Worm (Caenorhabditis elegans): ENCODE data around the gene W07G1.1.

Gene W07G1.1

ce11 chrII:13966242-13966641 is 26.8 kb upstream of the W07G1.1 start, which contains the start of gene W07G1.7:
W07G1.7 (minus strand) TSS chrII:13966342.
- no peak for TF ChIP-seq ceh-13 (GFP tag; optimal IDR thresholded peaks at IDR 0.05)
- TF ChIP-seq hmg-4 (GFP tag; optimal IDR thresholded peaks at IDR 0.05), result no peak
- TF ChIP-seq tra-4 (tag; optimal IDR thresholded peaks at IDR 0.05), result no peak

ce11 chrII:13964325-13964724 is 24.9 kb upstream of the W07G1.1 start:
- TF ChIP-seq hmg-4 (GFP tag; optimal IDR thresholded peaks at IDR 0.05), result no peak
- no peak for TF ChIP-seq ama-1 (optimal IDR thresholded peaks at IDR 0.05)
- no peak for TF ChIP-seq pes-1 (GFP tag; IDR thresholded peaks at IDR 0.05)
- no peak for TF ChIP-seq scrt-1 (GFP tag; IDR thresholded peaks at IDR 0.05)
- TF ChIP-seq tbx-11 (GFP tag; IDR thresholded peaks at IDR 0.05), result no peak
- no peak for TF ChIP-seq ceh-13 (GFP tag; optimal IDR thresholded peaks at IDR 0.05)
- no peak for TF ChIP-seq aly-1 (tag; optimal IDR thresholded peaks at IDR 0.05)
- no peak for TF ChIP-seq hmbx-1 (tag; optimal IDR thresholded peaks at IDR 0.05)
- TF ChIP-seq hnd-1 (tag; optimal IDR thresholded peaks at IDR 0.05), result no peak
- no peak for TF ChIP-seq sea-1 (GFP tag; conservative IDR thresholded peaks at IDR 0.05)
- no peak for TF ChIP-seq flt-1 (GFP tag; IDR thresholded peaks at IDR 0.05)
- TF ChIP-seq tbx-37 (GFP tag; conservative IDR thresholded peaks at IDR 0.05), result no peak
- TF ChIP-seq F13C5.2 (tag; optimal IDR thresholded peaks at IDR 0.05), result no peak
- TF ChIP-seq ceh-36 (tag; optimal IDR thresholded peaks at IDR 0.05), result no peak
- TF ChIP-seq ets-7 (tag; optimal IDR thresholded peaks at IDR 0.05), result no peak
- no peak for TF ChIP-seq tra-4 (tag; optimal IDR thresholded peaks at IDR 0.05)
- TF ChIP-seq B0310.2 (tag; optimal IDR thresholded peaks at IDR 0.05), result no peak

ce11 chrII:13962319-13962718 is 22.9 kb upstream of the W07G1.1 start, which contains the start of gene rpi-1:
rpi-1 (minus strand) TSS chrII:13962419.
- no peak for TF ChIP-seq B0310.2 (tag; optimal IDR thresholded peaks at IDR 0.05)
- TF ChIP-seq flt-1 (GFP tag; IDR thresholded peaks at IDR 0.05), result no peak
- no peak for TF ChIP-seq tbx-11 (GFP tag; IDR thresholded peaks at IDR 0.05)
- no peak for TF ChIP-seq F13C5.2 (tag; optimal IDR thresholded peaks at IDR 0.05)
- TF ChIP-seq hmbx-1 (tag; optimal IDR thresholded peaks at IDR 0.05), result no peak
- no peak for TF ChIP-seq scrt-1 (GFP tag; IDR thresholded peaks at IDR 0.05)
- no peak for TF ChIP-seq aly-1 (tag; optimal IDR thresholded peaks at IDR 0.05)
- no peak for TF ChIP-seq ceh-13 (GFP tag; optimal IDR thresholded peaks at IDR 0.05)
- no peak for TF ChIP-seq ceh-36 (tag; optimal IDR thresholded peaks at IDR 0.05)
- no peak for TF ChIP-seq sea-1 (GFP tag; conservative IDR thresholded peaks at IDR 0.05)
- TF ChIP-seq ets-7 (tag; optimal IDR thresholded peaks at IDR 0.05), result no peak
- no peak for TF ChIP-seq hnd-1 (tag; optimal IDR thresholded peaks at IDR 0.05)
- no peak for TF ChIP-seq pes-1 (GFP tag; IDR thresholded peaks at IDR 0.05)
- no peak for TF ChIP-seq hmg-4 (GFP tag; optimal IDR thresholded peaks at IDR 0.05)
- TF ChIP-seq tbx-37 (GFP tag; conservative IDR thresholded peaks at IDR 0.05), result no peak

ce11 chrII:13961567-13961966 is 22.1 kb upstream of the W07G1.1 start:
- TF ChIP-seq ets-7 (tag; optimal IDR thresholded peaks at IDR 0.05) (no peak), hmbx-1 (tag; optimal IDR thresholded peaks at IDR 0.05) (no peak), tra-4 (tag; optimal IDR thresholded peaks at IDR 0.05) (no peak), sea-1 (GFP tag; conservative IDR thresholded peaks at IDR 0.05) (no peak), ama-1 (optimal IDR thresholded peaks at IDR 0.05) (no peak), B0310.2 (tag; optimal IDR thresholded peaks at IDR 0.05) (no peak), aly-1 (tag; optimal IDR thresholded peaks at IDR 0.05) (no peak)

- TF ChIP-seq hnd-1 (tag; optimal IDR thresholded peaks at IDR 0.05) (no peak), tra-4 (tag; optimal IDR thresholded peaks at IDR 0.05) (no peak), F13C5.2 (tag; optimal IDR thresholded peaks at IDR 0.05) (no peak), ets-7 (tag; optimal IDR thresholded peaks at IDR 0.05) (no peak), scrt-1 (GFP tag; IDR thresholded peaks at IDR 0.05) (no peak), ceh-36 (tag; optimal IDR thresholded peaks at IDR 0.05) (no peak), pes-1 (GFP tag; IDR thresholded peaks at IDR 0.05) (no peak), aly-1 (tag; optimal IDR thresholded peaks at IDR 0.05) (no peak), ama-1 (optimal IDR thresholded peaks at IDR 0.05) (no peak)
Observed at ce11 chrII:13958359-13958758, 18.9 kb upstream of the W07G1.1 start.

ce11 chrII:13957437-13957836 is 18.0 kb upstream of the W07G1.1 start, which contains the start of gene zip-3:
zip-3 (minus strand) TSS chrII:13957457.
- TF ChIP-seq hmg-4 (GFP tag; optimal IDR thresholded peaks at IDR 0.05) (no peak), tbx-11 (GFP tag; IDR thresholded peaks at IDR 0.05) (no peak), B0310.2 (tag; optimal IDR thresholded peaks at IDR 0.05) (no peak), hnd-1 (tag; optimal IDR thresholded peaks at IDR 0.05) (no peak), tra-4 (tag; optimal IDR thresholded peaks at IDR 0.05) (no peak), tbx-37 (GFP tag; conservative IDR thresholded peaks at IDR 0.05) (no peak), ceh-13 (GFP tag; optimal IDR thresholded peaks at IDR 0.05) (no peak), F13C5.2 (tag; optimal IDR thresholded peaks at IDR 0.05) (no peak), sea-1 (GFP tag; conservative IDR thresholded peaks at IDR 0.05) (no peak), aly-1 (tag; optimal IDR thresholded peaks at IDR 0.05) (no peak), pes-1 (GFP tag; IDR thresholded peaks at IDR 0.05) (no peak), ets-7 (tag; optimal IDR thresholded peaks at IDR 0.05) (no peak), hmbx-1 (tag; optimal IDR thresholded peaks at IDR 0.05) (no peak), scrt-1 (GFP tag; IDR thresholded peaks at IDR 0.05) (no peak), flt-1 (GFP tag; IDR thresholded peaks at IDR 0.05) (no peak), ama-1 (optimal IDR thresholded peaks at IDR 0.05) (no peak)

- TF ChIP-seq hnd-1 (tag; optimal IDR thresholded peaks at IDR 0.05) (no peak), tbx-11 (GFP tag; IDR thresholded peaks at IDR 0.05) (no peak), hmbx-1 (tag; optimal IDR thresholded peaks at IDR 0.05) (no peak), flt-1 (GFP tag; IDR thresholded peaks at IDR 0.05) (no peak), ceh-13 (GFP tag; optimal IDR thresholded peaks at IDR 0.05) (no peak), B0310.2 (tag; optimal IDR thresholded peaks at IDR 0.05) (no peak), ama-1 (optimal IDR thresholded peaks at IDR 0.05) (no peak)
Observed at ce11 chrII:13956529-13956928, 17.1 kb upstream of the W07G1.1 start.

ce11 chrII:13954979-13955378 is 15.5 kb upstream of the W07G1.1 start:
- TF ChIP-seq F13C5.2 (tag; optimal IDR thresholded peaks at IDR 0.05) (no peak), scrt-1 (GFP tag; IDR thresholded peaks at IDR 0.05) (no peak), tbx-37 (GFP tag; conservative IDR thresholded peaks at IDR 0.05) (no peak), hmg-4 (GFP tag; optimal IDR thresholded peaks at IDR 0.05) (no peak), pes-1 (GFP tag; IDR thresholded peaks at IDR 0.05) (no peak), B0310.2 (tag; optimal IDR thresholded peaks at IDR 0.05) (no peak), flt-1 (GFP tag; IDR thresholded peaks at IDR 0.05) (no peak), ceh-36 (tag; optimal IDR thresholded peaks at IDR 0.05) (no peak), sea-1 (GFP tag; conservative IDR thresholded peaks at IDR 0.05) (no peak), tbx-11 (GFP tag; IDR thresholded peaks at IDR 0.05) (no peak)

All from whole organism, early embryonic.